Worm (Caenorhabditis elegans) whole organism, L2 larva: Measurements from ENCODE around the gene nhr-44.

Experiments used
- ZK546.5 ChIP-seq: sonication (generic microtip); optimal IDR thresholded peaks from 2 replicates; lab custom pipeline; 2017; ENCODE audit warnings: missing biosample characterization, missing genetic modification characterization
- blmp-1 ChIP-seq: sonication (generic microtip); optimal IDR thresholded peaks from 2 replicates; lab custom pipeline; 2017; ENCODE audit warnings: missing genetic modification characterization, mild to moderate bottlenecking, missing compliant biosample characterization, antibody characterized with exemption, moderate library complexity; ENCODE audit not compliant: insufficient read depth
- lsy-2 ChIP-seq, 2 experiments: fragments of 150-350 bp in 1 of 2; sonication (generic microtip) in 1 of 2; optimal IDR thresholded peaks; 2 replicates each; lab custom pipeline; 2014 to 2017; ENCODE audit warnings: missing biosample characterization in 2 of 2, missing genetic modification characterization in 2 of 2
- nhr-12 ChIP-seq: fragments of 150-350 bp; optimal IDR thresholded peaks from 2 replicates; lab custom pipeline; 2014; ENCODE audit warnings: missing biosample characterization, missing genetic modification characterization
- zag-1 ChIP-seq: fragments of 150-350 bp; optimal IDR thresholded peaks from 2 replicates; lab custom pipeline; 2014; ENCODE audit warnings: missing biosample characterization, missing genetic modification characterization
- ztf-11 ChIP-seq: sonication (generic microtip); optimal IDR thresholded peaks from 2 replicates; lab custom pipeline; 2017; ENCODE audit warnings: missing biosample characterization, missing genetic modification characterization

DNA sequence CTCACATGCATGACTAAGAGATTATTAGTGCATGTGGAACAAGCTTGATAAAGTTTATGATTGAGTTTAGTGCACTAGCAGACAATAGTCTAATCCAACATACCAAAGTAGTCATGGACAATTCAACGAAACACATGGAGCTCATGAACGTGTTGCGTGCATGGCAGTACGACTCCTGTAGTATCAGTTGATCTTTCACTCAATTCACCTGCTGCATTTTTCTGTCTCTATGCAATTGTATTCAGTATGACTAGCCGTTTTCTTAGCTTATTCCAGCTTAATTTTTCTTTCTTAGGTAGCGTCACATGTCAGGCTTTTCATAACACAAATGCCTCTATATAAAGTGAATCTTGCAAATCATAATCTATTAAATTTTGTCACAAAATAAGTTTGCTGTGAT lies 39.4 kb upstream of the nhr-44 start, which contains the start of gene srx-1:
- TF ChIP-seq blmp-1 (tag; lab: Kevin White, UChicago): no peak
- no peak for TF ChIP-seq nhr-12 (tag; lab: Kevin White, UChicago)
- TF ChIP-seq ztf-11 (tag; lab: Kevin White, UChicago): no peak
- TF ChIP-seq lsy-2 (tag; optimal IDR thresholded peaks at IDR 0.05; lab: Kevin White, UChicago): no peak
- no peak for TF ChIP-seq zag-1 (tag; lab: Kevin White, UChicago)
- TF ChIP-seq ZK546.5 (tag; lab: Kevin White, UChicago): no peak
